Worm (Caenorhabditis elegans): ENCODE measurements around the gene F54D10.4.
A peak's percentile ranks its signal among the peaks of the same experiment; 100 is the strongest.

F54D10.4 gene

ce11 chrII:3811816-3812332, 5.0 kb upstream of the F54D10.4 start, which contains the start of gene lido-15:
TSS of gene lido-15 (plus strand) at chrII:3812282.
- TF ChIP-seq dao-5 (tag; optimal IDR thresholded peaks at IDR 0.05): no peak
- TF ChIP-seq him-1 (tag; optimal IDR thresholded peaks at IDR 0.05): no peak
- no peak for TF ChIP-seq W03F9.2 (tag; optimal IDR thresholded peaks at IDR 0.05)

ce11 chrII:3810550-3810949, 3.7 kb upstream of the F54D10.4 start:
- TF ChIP-seq W03F9.2 (tag; optimal IDR thresholded peaks at IDR 0.05): no peak
- no peak for TF ChIP-seq him-1 (tag; optimal IDR thresholded peaks at IDR 0.05)
- TF ChIP-seq dao-5 (tag; optimal IDR thresholded peaks at IDR 0.05): no peak

ce11 chrII:3808643-3809042, 1.8 kb upstream of the F54D10.4 start:
- TF ChIP-seq W03F9.2 (tag; optimal IDR thresholded peaks at IDR 0.05) (no peak), dao-5 (tag; optimal IDR thresholded peaks at IDR 0.05) (no peak)

ce11 chrII:3808104-3808503, 1.2 kb upstream of the F54D10.4 start, which contains the start of gene F54D10.5:
TSS of gene F54D10.5 (minus strand) at chrII:3808177.
- TF ChIP-seq W03F9.2 (tag; optimal IDR thresholded peaks at IDR 0.05) (peak; percentile 83), dao-5 (tag; optimal IDR thresholded peaks at IDR 0.05) (no peak), him-1 (tag; optimal IDR thresholded peaks at IDR 0.05) (no peak)

- no peak for TF ChIP-seq him-1 (tag; optimal IDR thresholded peaks at IDR 0.05)
- TF ChIP-seq W03F9.2 (tag; optimal IDR thresholded peaks at IDR 0.05): no peak
- no peak for TF ChIP-seq dao-5 (tag; optimal IDR thresholded peaks at IDR 0.05)
These were observed 1.3 kb downstream of the F54D10.4 start for ce11 chrII:3805518-3805917.

ce11 chrII:3803219-3803618, 3.6 kb downstream of the F54D10.4 start, which contains the start of gene ins-32:
TSS of gene ins-32 (minus strand) at chrII:3803319.
- no peak for TF ChIP-seq W03F9.2 (tag; optimal IDR thresholded peaks at IDR 0.05)
- no peak for TF ChIP-seq dao-5 (tag; optimal IDR thresholded peaks at IDR 0.05)
- no peak for TF ChIP-seq him-1 (tag; optimal IDR thresholded peaks at IDR 0.05)

- TF ChIP-seq W03F9.2 (tag; optimal IDR thresholded peaks at IDR 0.05): no peak
- no peak for TF ChIP-seq him-1 (tag; optimal IDR thresholded peaks at IDR 0.05)
- TF ChIP-seq dao-5 (tag; optimal IDR thresholded peaks at IDR 0.05): no peak
These were observed 11.5 kb downstream of the F54D10.4 start, which contains the start of gene Y8A9A.2 for ce11 chrII:3795323-3795722. TSS of gene Y8A9A.2 (plus strand) at chrII:3795623.

ce11 chrII:3793336-3793735, 13.5 kb downstream of the F54D10.4 start, which contains the start of gene fbxb-99:
TSS of gene fbxb-99 (minus strand) at chrII:3793436.
- TF ChIP-seq dao-5 (tag; optimal IDR thresholded peaks at IDR 0.05) (no peak), him-1 (tag; optimal IDR thresholded peaks at IDR 0.05) (no peak), W03F9.2 (tag; optimal IDR thresholded peaks at IDR 0.05) (no peak)

- TF ChIP-seq dao-5 (tag; optimal IDR thresholded peaks at IDR 0.05) (no peak), W03F9.2 (tag; optimal IDR thresholded peaks at IDR 0.05) (no peak), him-1 (tag; optimal IDR thresholded peaks at IDR 0.05) (no peak)
These were observed 18.4 kb downstream of the F54D10.4 start for ce11 chrII:3788356-3788962.

- TF ChIP-seq W03F9.2 (tag; optimal IDR thresholded peaks at IDR 0.05) (no peak), him-1 (tag; optimal IDR thresholded peaks at IDR 0.05) (no peak), dao-5 (tag; optimal IDR thresholded peaks at IDR 0.05) (no peak)
These were observed 19.7 kb downstream of the F54D10.4 start, which contains the start of gene T24E12.13 for ce11 chrII:3787151-3787550. TSS of gene T24E12.13 (plus strand) at chrII:3787451.

ce11 chrII:3786538-3786937, 20.3 kb downstream of the F54D10.4 start:
- no peak for TF ChIP-seq him-1 (tag; optimal IDR thresholded peaks at IDR 0.05)
- TF ChIP-seq dao-5 (tag; optimal IDR thresholded peaks at IDR 0.05): no peak
- TF ChIP-seq W03F9.2 (tag; optimal IDR thresholded peaks at IDR 0.05): no peak

ce11 chrII:3785756-3786155, 21.1 kb downstream of the F54D10.4 start:
- TF ChIP-seq him-1 (tag; optimal IDR thresholded peaks at IDR 0.05) (no peak), dao-5 (tag; optimal IDR thresholded peaks at IDR 0.05) (no peak), W03F9.2 (tag; optimal IDR thresholded peaks at IDR 0.05) (no peak)

- TF ChIP-seq him-1 (tag; optimal IDR thresholded peaks at IDR 0.05) (no peak), dao-5 (tag; optimal IDR thresholded peaks at IDR 0.05) (no peak), W03F9.2 (tag; optimal IDR thresholded peaks at IDR 0.05) (no peak)
These were observed 21.6 kb downstream of the F54D10.4 start, which contains the start of gene T24E12.1 for ce11 chrII:3785257-3785656. TSS of gene T24E12.1 (plus strand) at chrII:3785557.

ce11 chrII:3782309-3783000, 24.4 kb downstream of the F54D10.4 start, which contains the start of gene T24E12.2:
TSS of gene T24E12.2 (plus strand) at chrII:3782950.
- TF ChIP-seq him-1 (tag; optimal IDR thresholded peaks at IDR 0.05) (no peak), W03F9.2 (tag; optimal IDR thresholded peaks at IDR 0.05) (no peak), dao-5 (tag; optimal IDR thresholded peaks at IDR 0.05) (no peak)

Measured in whole organism, L4/young adult.